Fruit fly (Drosophila melanogaster) whole organism, adult: ENCODE measurements around the gene CG1965.

Experiments used
- CG11617 ChIP-seq: fragments of 200-800 bp; sonication (Bioruptor generic); optimal IDR thresholded peaks from 2 replicates; lab custom pipeline; 2017; ENCODE audit warnings: mild to moderate bottlenecking, missing biosample characterization, missing genetic modification reagents, missing genetic modification characterization
- CG12768 ChIP-seq: fragments of 200-800 bp; sonication (Bioruptor generic); optimal IDR thresholded peaks from 2 replicates; lab custom pipeline; 2017; ENCODE audit warnings: missing biosample characterization, missing genetic modification characterization, mild to moderate bottlenecking, moderate library complexity, missing genetic modification reagents
- CG14711 ChIP-seq: fragments of 200-800 bp; sonication (Bioruptor generic); optimal IDR thresholded peaks from 2 replicates; lab custom pipeline; 2018; ENCODE audit warnings: missing biosample characterization, mild to moderate bottlenecking, missing genetic modification characterization, moderate library complexity
- CG1620 ChIP-seq: fragments of 200-800 bp; sonication (Bioruptor generic); optimal IDR thresholded peaks from 2 replicates; lab custom pipeline; 2016; ENCODE audit warnings: missing biosample characterization, missing genetic modification characterization
- CG33017 ChIP-seq: fragments of 200-800 bp; sonication (Bioruptor generic); optimal IDR thresholded peaks from 2 replicates; lab custom pipeline; 2018; ENCODE audit warnings: missing biosample characterization, mild to moderate bottlenecking, missing genetic modification characterization, moderate library complexity
- CG5204 ChIP-seq: fragments of 200-800 bp; sonication (Bioruptor generic); optimal IDR thresholded peaks from 2 replicates; lab custom pipeline; 2016; ENCODE audit warnings: missing biosample characterization, missing genetic modification characterization
- CG7045 ChIP-seq: fragments of 200-800 bp; sonication (Bioruptor generic); optimal IDR thresholded peaks from 2 replicates; lab custom pipeline; 2017; ENCODE audit warnings: missing biosample characterization, mild to moderate bottlenecking, missing genetic modification characterization
- CG7101 ChIP-seq: fragments of 200-800 bp; sonication (Bioruptor generic); optimal IDR thresholded peaks from 2 replicates; lab custom pipeline; 2018; ENCODE audit warnings: missing biosample characterization, mild to moderate bottlenecking, missing genetic modification characterization, moderate library complexity
- Clk ChIP-seq: fragments of 200-800 bp; sonication (Bioruptor generic); optimal IDR thresholded peaks from 2 replicates; lab custom pipeline; 2017; ENCODE audit warnings: missing biosample characterization, missing genetic modification characterization
- Crg-1 ChIP-seq: fragments of 200-800 bp; sonication (Bioruptor generic); optimal IDR thresholded peaks from 2 replicates; lab custom pipeline; 2016; ENCODE audit warnings: missing biosample characterization, missing genetic modification characterization
- Hr96 ChIP-seq: fragments of 200-800 bp; sonication (Bioruptor generic); optimal IDR thresholded peaks from 2 replicates; lab custom pipeline; 2016; ENCODE audit warnings: missing biosample characterization, missing genetic modification characterization
- Mnt ChIP-seq: fragments of 200-800 bp; sonication (Bioruptor generic); optimal IDR thresholded peaks from 2 replicates; lab custom pipeline; 2016; ENCODE audit warnings: missing biosample characterization, mild to moderate bottlenecking, missing genetic modification characterization
- bab1 ChIP-seq: fragments of 200-800 bp; sonication (Bioruptor generic); optimal IDR thresholded peaks from 3 replicates; lab custom pipeline; 2019; ENCODE audit warnings: missing biosample characterization, mild to moderate bottlenecking, missing genetic modification characterization, moderate library complexity
- cic ChIP-seq: fragments of 200-800 bp; sonication (Bioruptor generic); optimal IDR thresholded peaks from 2 replicates; lab custom pipeline; 2017; ENCODE audit warnings: missing biosample characterization, mild to moderate bottlenecking, missing genetic modification characterization, moderate library complexity
- cnc ChIP-seq, 2 experiments: fragments of >200 bp; optimal IDR thresholded peaks; 2 replicates each; lab custom pipeline; 2017
- kay ChIP-seq: fragments of 200-800 bp; sonication (Bioruptor generic); peaks from one replicate; lab custom pipeline; 2016; ENCODE audit warnings: missing biosample characterization, missing genetic modification characterization, borderline replicate concordance
- ovo ChIP-seq: fragments of 200-800 bp; sonication (Bioruptor generic); optimal IDR thresholded peaks from 2 replicates; lab custom pipeline; 2016; ENCODE audit warnings: missing biosample characterization, missing genetic modification characterization
- pad ChIP-seq: fragments of 200-800 bp; sonication (Bioruptor generic); optimal IDR thresholded peaks from 3 replicates; lab custom pipeline; 2017; ENCODE audit warnings: missing biosample characterization, missing genetic modification characterization, mild to moderate bottlenecking, moderate library complexity, missing genetic modification reagents
- tj ChIP-seq: fragments of 200-800 bp; sonication (Bioruptor generic); optimal IDR thresholded peaks from 3 replicates; lab custom pipeline; 2017; ENCODE audit warnings: missing biosample characterization, mild to moderate bottlenecking, missing genetic modification characterization, moderate library complexity
- toe ChIP-seq: fragments of 200-800 bp; sonication (Bioruptor generic); optimal IDR thresholded peaks from 2 replicates; lab custom pipeline; 2016; ENCODE audit warnings: missing biosample characterization, missing genetic modification characterization

The CG1965 gene

dm6 chr3R:7054286-7054685, 12.9 kb upstream of the CG1965 start, which contains the start of gene CG1979:
Gene CG1979 (plus strand): TSS chr3R:7054586.
- TF ChIP-seq Crg-1 (GFP tag; lab: Kevin White, UChicago) (no peak), toe (no peak), Clk (no peak), CG1620 (no peak), CG12768 (no peak), CG7045 (no peak), CG11617 (GFP tag; lab: Kevin White, UChicago) (no peak), CG14711 (tag; lab: Kevin White, UChicago) (no peak), cnc (optimal IDR thresholded peaks at IDR 0.05; lab: Kevin White, UChicago) (no peak), CG33017 (tag; lab: Kevin White, UChicago) (no peak), bab1 (GFP tag; lab: Kevin White, UChicago) (no peak), CG5204 (GFP tag; lab: Kevin White, UChicago) (no peak), Hr96 (GFP tag; lab: Kevin White, UChicago) (no peak), CG7101 (tag; lab: Kevin White, UChicago) (no peak), Mnt (GFP tag; lab: Kevin White, UChicago) (no peak), cic (GFP tag; lab: Kevin White, UChicago) (no peak)

- TF ChIP-seq cic (GFP tag; lab: Kevin White, UChicago) (peak; percentile 49), CG33017 (tag; lab: Kevin White, UChicago) (no peak)
Measured at dm6 chr3R:7058017-7058416, 9.2 kb upstream of the CG1965 start.

dm6 chr3R:7059015-7059414, 8.2 kb upstream of the CG1965 start, which contains the start of gene dj:
Gene dj (plus strand): TSS chr3R:7059315.
- TF ChIP-seq CG1620 (no peak), pad (no peak), cnc (optimal IDR thresholded peaks at IDR 0.05; lab: Kevin White, UChicago) (no peak), CG5204 (GFP tag; lab: Kevin White, UChicago) (no peak), Hr96 (GFP tag; lab: Kevin White, UChicago) (no peak), ovo (no peak), CG14711 (tag; lab: Kevin White, UChicago) (no peak), bab1 (GFP tag; lab: Kevin White, UChicago) (no peak), CG33017 (tag; lab: Kevin White, UChicago) (no peak), toe (no peak)

dm6 chr3R:7060467-7060866, 6.7 kb upstream of the CG1965 start, which contains the start of gene djl:
Gene djl (plus strand): TSS chr3R:7060767.
- no peak for TF ChIP-seq Clk
- TF ChIP-seq cnc (optimal IDR thresholded peaks at IDR 0.05; lab: Kevin White, UChicago), result no peak
- TF ChIP-seq CG12768, result no peak
- no peak for TF ChIP-seq Crg-1 (GFP tag; lab: Kevin White, UChicago)
- no peak for TF ChIP-seq pad
- TF ChIP-seq CG33017 (tag; lab: Kevin White, UChicago), result no peak
- TF ChIP-seq ovo, result no peak

dm6 chr3R:7061875-7062274, 5.3 kb upstream of the CG1965 start, which contains the start of gene Mst84B:
Gene Mst84B (plus strand): TSS chr3R:7062175.
- no peak for TF ChIP-seq CG1620
- no peak for TF ChIP-seq ovo
- TF ChIP-seq Hr96 (GFP tag; lab: Kevin White, UChicago), result no peak
- no peak for TF ChIP-seq CG11617 (GFP tag; lab: Kevin White, UChicago)

- TF ChIP-seq toe, result no peak
- peak; percentile 82 for TF ChIP-seq kay (GFP tag; lab: Kevin White, UChicago)
Measured at dm6 chr3R:7066267-7066666, 934 bp upstream of the CG1965 start.

dm6 chr3R:7074297-7075114, 7.3 kb downstream of the CG1965 start, which contains the start of the genes Ufl1 and CG1943:
Gene Ufl1 (minus strand): TSS chr3R:7074452.
Gene CG1943 (plus strand): TSS chr3R:7074859.
- no peak for TF ChIP-seq CG12768
- TF ChIP-seq Hr96 (GFP tag; lab: Kevin White, UChicago), result peak; percentile 14
- no peak for TF ChIP-seq CG7101 (tag; lab: Kevin White, UChicago)
- peak; percentile 72 for TF ChIP-seq tj (GFP tag; lab: Kevin White, UChicago)
- no peak for TF ChIP-seq Crg-1 (GFP tag; lab: Kevin White, UChicago)
- TF ChIP-seq CG1620, result peak; percentile 44
- no peak for TF ChIP-seq Clk
- TF ChIP-seq CG11617 (GFP tag; lab: Kevin White, UChicago), result no peak
- no peak for TF ChIP-seq CG33017 (tag; lab: Kevin White, UChicago)
- no peak for TF ChIP-seq cnc (optimal IDR thresholded peaks at IDR 0.05; lab: Kevin White, UChicago)
- no peak for TF ChIP-seq CG7045
- no peak for TF ChIP-seq toe
- peak; percentile 55 for TF ChIP-seq ovo
- peak; percentile 48 for TF ChIP-seq cic (GFP tag; lab: Kevin White, UChicago)
- no peak for TF ChIP-seq kay (GFP tag; lab: Kevin White, UChicago)
- TF ChIP-seq pad, result peak; percentile 36
- peak; percentile 87 for TF ChIP-seq Mnt (GFP tag; lab: Kevin White, UChicago)
- peak; percentile 17 for TF ChIP-seq CG5204 (GFP tag; lab: Kevin White, UChicago)
- no peak for TF ChIP-seq bab1 (GFP tag; lab: Kevin White, UChicago)
- no peak for TF ChIP-seq CG14711 (tag; lab: Kevin White, UChicago)
